Worm (Caenorhabditis elegans) whole organism, late embryonic: ENCODE data around the gene C31H2.3.

ENCODE experiments used
- F13H6.1 ChIP-seq: sonication (generic microtip); optimal IDR thresholded peaks from 2 replicates; lab custom pipeline; 2016; ENCODE audit warnings: missing genetic modification characterization, missing compliant biosample characterization
- ama-1 ChIP-seq: fragments of 150-350 bp; optimal IDR thresholded peaks from 2 replicates; lab custom pipeline; 2014
- elt-2 ChIP-seq: sonication (generic microtip); optimal IDR thresholded peaks from 2 replicates; lab custom pipeline; 2016; ENCODE audit warnings: missing genetic modification reagents, missing genetic modification characterization, missing compliant biosample characterization
- fkh-10 ChIP-seq: fragments of 150-350 bp; optimal IDR thresholded peaks from 2 replicates; lab custom pipeline; 2014; ENCODE audit warnings: missing biosample characterization, missing genetic modification reagents, missing genetic modification characterization
- gmeb-2 ChIP-seq: sonication (generic microtip); optimal IDR thresholded peaks from 2 replicates; lab custom pipeline; 2016; ENCODE audit warnings: missing genetic modification characterization, inconsistent platforms, missing compliant biosample characterization
- hlh-6 ChIP-seq: sonication (generic microtip); optimal IDR thresholded peaks from 2 replicates; lab custom pipeline; 2016; ENCODE audit warnings: missing genotype, missing genetic modification characterization, missing compliant biosample characterization
- nhr-11 ChIP-seq: fragments of 150-350 bp; optimal IDR thresholded peaks from 2 replicates; lab custom pipeline; 2014; ENCODE audit warnings: missing biosample characterization, missing genetic modification characterization
- nhr-232 ChIP-seq: sonication (generic microtip); optimal IDR thresholded peaks from 2 replicates; lab custom pipeline; 2016; ENCODE audit warnings: missing genetic modification characterization, missing compliant biosample characterization
- npax-4 ChIP-seq: sonication (generic microtip); optimal IDR thresholded peaks from 2 replicates; lab custom pipeline; 2016; ENCODE audit warnings: missing genetic modification characterization, missing compliant biosample characterization
- pag-3 ChIP-seq: sonication (generic microtip); optimal IDR thresholded peaks from 2 replicates; lab custom pipeline; 2016; ENCODE audit warnings: missing compliant biosample characterization, missing genetic modification characterization, borderline replicate concordance
- pha-4 ChIP-seq: fragments of 150-350 bp; optimal IDR thresholded peaks from 2 replicates; lab custom pipeline; 2018; ENCODE audit warnings: missing biosample characterization, missing genetic modification reagents, missing genetic modification characterization
- rnt-1 ChIP-seq: sonication (generic microtip); optimal IDR thresholded peaks from 2 replicates; lab custom pipeline; 2016; ENCODE audit warnings: missing genetic modification characterization, missing compliant biosample characterization
- ttx-3 ChIP-seq: sonication (generic microtip); optimal IDR thresholded peaks from 2 replicates; lab custom pipeline; 2016; ENCODE audit warnings: missing genetic modification reagents, missing genetic modification characterization, missing compliant biosample characterization

DNA sequence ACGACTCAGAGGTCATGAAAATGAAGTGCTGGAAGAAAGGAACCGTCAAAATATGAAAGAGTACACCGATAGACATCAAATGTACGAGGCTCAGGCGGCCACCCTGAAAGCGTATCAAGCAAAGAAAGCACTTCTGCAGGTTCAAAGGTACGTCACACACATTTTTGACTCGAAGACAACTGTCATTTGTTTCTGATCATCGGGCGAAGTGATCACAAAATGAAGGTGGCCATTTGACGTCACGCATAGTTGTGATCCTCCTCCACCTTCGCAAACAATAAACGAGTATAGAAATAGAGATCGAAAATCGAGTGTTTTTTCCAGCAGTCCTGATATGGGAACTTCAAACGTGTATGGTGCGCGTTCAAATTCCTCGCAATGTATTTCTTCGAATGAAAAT is 45.1 kb upstream of the C31H2.3 start:
- TF ChIP-seq pha-4 (no peak), F13H6.1 (tag; lab: Kevin White, UChicago) (no peak), fkh-10 (no peak), ama-1 (lab: Kevin White, UChicago) (no peak), hlh-6 (tag; lab: Kevin White, UChicago) (no peak), ttx-3 (tag; lab: Kevin White, UChicago) (no peak), pag-3 (tag; lab: Kevin White, UChicago) (no peak), rnt-1 (tag; lab: Kevin White, UChicago) (no peak), nhr-11 (tag; lab: Kevin White, UChicago) (no peak), npax-4 (tag; lab: Kevin White, UChicago) (no peak), gmeb-2 (no peak), elt-2 (tag; lab: Kevin White, UChicago) (no peak), nhr-232 (tag; lab: Kevin White, UChicago) (no peak)
